Worm (Caenorhabditis elegans) whole organism, L3 larva: Measurements from ENCODE around the gene R107.9.

Experiments used
- R02D3.7 ChIP-seq: fragments of 150-350 bp; optimal IDR thresholded peaks from 2 replicates; lab custom pipeline; 2014; ENCODE audit warnings: missing biosample characterization, missing genetic modification characterization
- aly-2 ChIP-seq: fragments of 150-350 bp; optimal IDR thresholded peaks from 2 replicates; lab custom pipeline; 2014; ENCODE audit warnings: missing biosample characterization, missing genetic modification characterization
- ama-1 ChIP-seq: fragments of 150-350 bp; optimal IDR thresholded peaks from 2 replicates; lab custom pipeline; 2018
- ceh-9 ChIP-seq: sonication (generic microtip); optimal IDR thresholded peaks from 2 replicates; lab custom pipeline; 2018; ENCODE audit warnings: missing biosample characterization, missing genetic modification characterization
- egl-5 ChIP-seq: fragments of 150-350 bp; optimal IDR thresholded peaks from 2 replicates; lab custom pipeline; 2017; ENCODE audit warnings: missing biosample characterization, missing genetic modification reagents, missing genetic modification characterization, inconsistent platforms
- elt-1 ChIP-seq: fragments of 150-350 bp; optimal IDR thresholded peaks from 2 replicates; lab custom pipeline; 2014; ENCODE audit warnings: missing biosample characterization, missing genetic modification characterization
- elt-2 ChIP-seq: sonication (generic microtip); optimal IDR thresholded peaks from 2 replicates; lab custom pipeline; 2016; ENCODE audit warnings: missing genetic modification reagents, mild to moderate bottlenecking, missing genetic modification characterization, missing compliant biosample characterization
- fkh-10 ChIP-seq: sonication (generic microtip); optimal IDR thresholded peaks from 2 replicates; lab custom pipeline; 2017; ENCODE audit warnings: missing biosample characterization, missing genetic modification reagents, missing genetic modification characterization
- fkh-2 ChIP-seq: fragments of 150-350 bp; optimal IDR thresholded peaks from 2 replicates; lab custom pipeline; 2014; ENCODE audit warnings: missing biosample characterization, missing genetic modification reagents, missing genetic modification characterization
- fos-1 ChIP-seq: fragments of 150-350 bp; optimal IDR thresholded peaks from 2 replicates; lab custom pipeline; 2014; ENCODE audit warnings: missing biosample characterization, missing genetic modification characterization
- hmg-11 ChIP-seq: sonication (generic microtip); optimal IDR thresholded peaks from 2 replicates; lab custom pipeline; 2016; ENCODE audit warnings: missing genetic modification characterization, missing compliant biosample characterization
- lin-15B ChIP-seq: fragments of 150-350 bp; optimal IDR thresholded peaks from 2 replicates; lab custom pipeline; 2014; ENCODE audit warnings: missing biosample characterization, missing genetic modification characterization
- lin-39 ChIP-seq: fragments of 150-350 bp; optimal IDR thresholded peaks from 2 replicates; lab custom pipeline; 2018; ENCODE audit warnings: missing biosample characterization, missing genetic modification reagents, missing genetic modification characterization
- lsy-12 ChIP-seq: sonication (generic microtip); optimal IDR thresholded peaks from 2 replicates; lab custom pipeline; 2016; ENCODE audit warnings: mild to moderate bottlenecking, missing genetic modification characterization, missing compliant biosample characterization
- mml-1 ChIP-seq: fragments of 150-350 bp; sonication (generic microtip); optimal IDR thresholded peaks from 3 replicates; lab custom pipeline; 2014; ENCODE audit warnings: missing biosample characterization, missing genetic modification characterization
- nfya-1 ChIP-seq: sonication (generic microtip); optimal IDR thresholded peaks from 2 replicates; lab custom pipeline; 2017; ENCODE audit warnings: missing genetic modification characterization, mild to moderate bottlenecking, missing compliant biosample characterization, antibody characterized with exemption, moderate library complexity; ENCODE audit not compliant: insufficient read depth
- nhr-12 ChIP-seq: fragments of 150-350 bp; optimal IDR thresholded peaks from 2 replicates; lab custom pipeline; 2014; ENCODE audit warnings: missing biosample characterization, missing genetic modification characterization
- nhr-23 ChIP-seq: fragments of 150-350 bp; optimal IDR thresholded peaks from 2 replicates; lab custom pipeline; 2014; ENCODE audit warnings: missing biosample characterization, missing genetic modification reagents, missing genetic modification characterization
- nhr-43 ChIP-seq: sonication (generic microtip); optimal IDR thresholded peaks from 2 replicates; lab custom pipeline; 2016; ENCODE audit warnings: mild to moderate bottlenecking, missing genetic modification characterization, missing compliant biosample characterization; ENCODE audit not compliant: poor library complexity, severe bottlenecking
- nhr-67 ChIP-seq: fragments of 150-350 bp; optimal IDR thresholded peaks from 2 replicates; lab custom pipeline; 2014; ENCODE audit warnings: missing biosample characterization, missing genetic modification characterization
- nhr-77 ChIP-seq: fragments of 150-350 bp; optimal IDR thresholded peaks from 2 replicates; lab custom pipeline; 2014; ENCODE audit warnings: missing biosample characterization, missing genetic modification characterization
- pha-4 ChIP-seq: fragments of 150-350 bp; optimal IDR thresholded peaks from 2 replicates; lab custom pipeline; 2014; ENCODE audit warnings: missing biosample characterization, missing genetic modification reagents, missing genetic modification characterization
- pqm-1 ChIP-seq: fragments of 150-350 bp; optimal IDR thresholded peaks from 2 replicates; lab custom pipeline; 2017; ENCODE audit warnings: missing biosample characterization, missing genetic modification characterization, inconsistent platforms
- skn-1 ChIP-seq: fragments of 150-350 bp; optimal IDR thresholded peaks from 2 replicates; lab custom pipeline; 2014; ENCODE audit warnings: missing biosample characterization, missing genetic modification characterization
- snpc-4 ChIP-seq: fragments of 150-350 bp; optimal IDR thresholded peaks from 2 replicates; lab custom pipeline; 2014; ENCODE audit warnings: missing biosample characterization, missing genetic modification characterization
- tbx-2 ChIP-seq: sonication (generic microtip); optimal IDR thresholded peaks from 2 replicates; lab custom pipeline; 2016; ENCODE audit warnings: mild to moderate bottlenecking, missing genetic modification characterization, missing compliant biosample characterization
- unc-39 ChIP-seq: sonication (generic microtip); optimal IDR thresholded peaks from 4 replicates; lab custom pipeline; 2017; ENCODE audit warnings: missing biosample characterization, missing genetic modification characterization
- unc-62 ChIP-seq: fragments of 150-350 bp; sonication (generic microtip); optimal IDR thresholded peaks from 4 replicates; lab custom pipeline; 2014; ENCODE audit warnings: missing biosample characterization, missing genetic modification reagents, missing genetic modification characterization
- zag-1 ChIP-seq: fragments of 150-350 bp; optimal IDR thresholded peaks from 2 replicates; lab custom pipeline; 2014; ENCODE audit warnings: missing biosample characterization, missing genetic modification characterization

The R107.9 gene

DNA sequence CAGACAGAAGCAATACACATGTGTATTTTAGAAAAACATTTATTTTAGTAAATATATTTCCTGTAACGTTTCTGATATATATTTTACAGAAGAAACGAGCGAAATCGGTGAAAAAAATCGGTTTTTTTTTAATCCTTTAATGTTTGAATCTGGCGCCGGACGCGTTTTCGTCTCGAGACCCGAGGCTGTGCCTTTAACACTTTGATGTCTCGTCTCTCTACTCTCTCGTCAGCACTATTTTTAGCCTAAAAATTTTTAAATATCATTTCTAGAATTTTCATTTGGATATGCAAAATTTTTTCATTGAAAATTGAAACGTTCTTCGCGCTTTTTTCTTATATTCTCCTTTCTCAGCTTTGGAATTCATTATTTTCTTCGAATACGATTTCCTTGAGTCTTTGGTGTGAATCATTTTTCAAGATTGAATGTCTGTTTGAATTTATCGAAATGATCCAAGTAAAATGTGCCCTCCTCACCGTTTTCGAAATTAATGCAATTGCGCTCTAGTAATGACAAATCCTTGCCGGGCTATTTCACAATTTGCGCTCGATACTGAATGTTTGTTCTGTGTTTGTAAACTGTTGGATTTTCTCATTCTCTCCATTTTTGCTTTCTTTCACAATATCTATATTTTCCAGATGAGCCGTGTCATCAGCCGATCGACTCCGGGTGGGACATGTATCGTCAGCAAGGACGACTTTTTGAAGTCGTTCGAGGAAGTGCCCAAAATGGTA, 16.8 kb downstream of the R107.9 start, which contains the start of gene cls-2:
TSS of gene cls-2 (plus strand) at position 635 of the 734 bp plus-strand sequence.
- TF ChIP-seq lin-15B (tag; lab: Kevin White, UChicago) (peak; percentile 29), lsy-12 (tag; lab: Kevin White, UChicago) (no peak)

ce11 chrIII:9058959-9059534, 21.3 kb downstream of the R107.9 start, which contains the start of gene gst-1:
Gene gst-1 (plus strand): TSS chrIII:9059331.
- TF ChIP-seq elt-2 = peak; percentile 65
- peak; percentile 94 for TF ChIP-seq skn-1 (tag; lab: Kevin White, UChicago)
- TF ChIP-seq fkh-10 (GFP tag; lab: Kevin White, UChicago) = no peak
- peak; percentile 11 for TF ChIP-seq lsy-12 (tag; lab: Kevin White, UChicago)
- no peak for TF ChIP-seq mml-1 (tag; lab: Kevin White, UChicago)
- no peak for TF ChIP-seq egl-5 (tag; lab: Kevin White, UChicago)
- TF ChIP-seq nfya-1 (tag; lab: Kevin White, UChicago) = peak; percentile 38
- no peak for TF ChIP-seq nhr-77 (tag; lab: Kevin White, UChicago)
- peak; percentile 66 for TF ChIP-seq pha-4 (tag; lab: Kevin White, UChicago)
- peak; percentile 60 for TF ChIP-seq ama-1 (lab: Kevin White, UChicago)
- TF ChIP-seq pqm-1 (tag; lab: Kevin White, UChicago) = no peak
- TF ChIP-seq hmg-11 (tag; lab: Kevin White, UChicago) = peak; percentile 4
- TF ChIP-seq fkh-2 = no peak

DNA sequence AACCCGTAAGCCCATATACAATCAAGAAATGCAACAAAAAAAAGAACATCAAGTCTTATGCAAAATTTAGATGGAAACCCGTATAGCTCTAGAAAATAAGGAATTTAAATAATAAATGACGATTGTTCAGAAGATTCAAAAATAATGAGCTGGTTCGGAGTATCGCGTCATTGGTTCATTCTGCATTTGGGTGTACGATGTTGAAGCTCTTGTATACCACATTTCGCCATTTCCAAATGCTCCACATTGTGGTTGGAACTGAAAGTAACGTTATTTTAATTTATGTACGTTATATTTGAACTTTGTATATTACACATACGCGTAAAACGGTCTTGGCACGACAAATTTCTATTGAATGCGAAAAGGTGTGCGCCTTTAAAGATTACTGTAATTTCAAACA, 22.5 kb downstream of the R107.9 start:
- no peak for TF ChIP-seq unc-39 (tag; lab: Kevin White, UChicago)
- TF ChIP-seq snpc-4 (tag; lab: Kevin White, UChicago) = no peak
- TF ChIP-seq fos-1 (tag; lab: Kevin White, UChicago) = peak; percentile 38
- TF ChIP-seq nhr-12 (tag; lab: Kevin White, UChicago) = no peak
- TF ChIP-seq nhr-67 (tag; lab: Kevin White, UChicago) = no peak
- TF ChIP-seq elt-2 = peak; percentile 17
- TF ChIP-seq ama-1 (lab: Kevin White, UChicago) = peak; percentile 17
- TF ChIP-seq nhr-77 (tag; lab: Kevin White, UChicago) = peak; percentile 50
- TF ChIP-seq zag-1 (tag; lab: Kevin White, UChicago) = no peak
- TF ChIP-seq pqm-1 (tag; lab: Kevin White, UChicago) = no peak
- TF ChIP-seq R02D3.7 (tag; lab: Kevin White, UChicago) = no peak
- peak; percentile 3 for TF ChIP-seq pha-4 (tag; lab: Kevin White, UChicago)
- TF ChIP-seq unc-62 (GFP tag; lab: Kevin White, UChicago) = no peak
- no peak for TF ChIP-seq aly-2 (tag; lab: Kevin White, UChicago)
- TF ChIP-seq lin-39 (tag; lab: Kevin White, UChicago) = no peak
- TF ChIP-seq elt-1 (tag; lab: Kevin White, UChicago) = no peak

DNA sequence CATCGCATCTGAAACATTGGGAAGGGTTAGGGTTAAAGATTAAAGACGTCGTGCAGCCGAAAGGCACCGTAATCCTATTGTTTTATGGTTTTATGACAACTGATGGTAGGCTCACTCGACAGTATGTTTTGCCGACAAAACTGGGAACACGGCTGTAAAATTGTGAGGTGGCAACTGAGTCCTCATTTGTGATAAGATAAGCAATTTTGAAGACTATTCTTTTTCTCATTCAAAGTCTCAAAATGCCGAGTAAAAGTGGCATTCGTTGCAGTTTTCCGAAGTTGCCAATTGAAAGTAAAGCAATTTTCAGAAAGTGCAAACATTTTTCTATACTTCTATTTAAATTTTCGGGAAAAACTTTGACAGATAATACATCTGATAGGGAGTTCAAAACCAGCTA, 32.0 kb downstream of the R107.9 start:
- TF ChIP-seq nhr-12 (tag; lab: Kevin White, UChicago) (no peak), pqm-1 (tag; lab: Kevin White, UChicago) (peak; percentile 4), elt-2 (peak; percentile 55), nhr-43 (no peak), ceh-9 (no peak)

DNA sequence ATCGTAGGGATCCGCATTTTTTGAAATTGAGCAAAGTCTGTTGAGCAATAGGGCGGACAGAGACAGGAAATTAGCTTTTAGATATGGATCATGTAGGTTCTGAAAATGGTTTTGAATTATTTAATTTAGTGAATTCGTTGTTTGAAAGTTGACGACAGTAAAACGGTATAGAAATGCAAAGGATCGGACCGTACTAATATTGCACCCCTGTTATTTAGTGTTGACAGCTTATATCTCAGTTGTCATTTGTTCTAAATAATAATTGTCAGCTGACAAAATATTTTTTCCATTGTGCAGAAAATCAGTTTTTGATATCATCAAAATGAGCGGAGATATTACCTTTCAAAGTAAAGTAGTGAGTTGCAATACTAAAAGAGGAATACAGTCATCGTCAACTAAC, 33.6 kb downstream of the R107.9 start, which contains the start of gene lin-12:
TSS of gene lin-12 (minus strand) at position 101 of the 400 bp plus-strand sequence.
- TF ChIP-seq tbx-2 (tag; lab: Kevin White, UChicago) (no peak), elt-2 (no peak), ama-1 (lab: Kevin White, UChicago) (no peak)
- TF ChIP-seq, all 47 proteins: peak for 0

- TF ChIP-seq nhr-23 (tag; lab: Kevin White, UChicago) = no peak
Observed at ce11 chrIII:9072704-9073103, 34.9 kb downstream of the R107.9 start.
